Worm (Caenorhabditis elegans): ENCODE measurements around the gene cpf-2.

Gene cpf-2

DNA sequence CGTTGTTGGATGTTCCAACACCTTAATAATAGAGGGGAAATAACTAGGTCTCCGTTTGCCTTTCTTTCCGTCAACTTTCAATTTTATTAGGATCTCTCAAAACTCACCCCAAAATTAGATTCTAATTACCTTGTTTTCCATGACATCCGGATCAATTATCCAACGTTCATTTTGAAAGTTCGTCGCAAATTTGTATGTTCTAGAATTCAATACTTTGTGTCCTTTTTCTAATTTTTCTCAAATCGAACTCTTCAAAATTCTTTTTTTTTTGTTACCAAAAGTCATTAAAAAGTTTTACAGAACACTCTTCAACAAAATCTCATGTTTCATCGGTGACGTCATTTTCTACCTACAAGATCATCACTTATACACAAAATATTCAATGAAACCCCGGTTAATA lies 45.9 kb downstream of the cpf-2 start, which contains the start of gene Y43F4A.1:
Gene Y43F4A.1, plus strand, starts transcription at position 301 of the 400 bp plus-strand sequence.
- TF ChIP-seq unc-62 (GFP tag; optimal IDR thresholded peaks at IDR 0.05) = no peak

All from whole organism, dauer.